Worm (Caenorhabditis elegans): ENCODE data around the gene Y22D7AL.9.

Y22D7AL.9 gene

DNA sequence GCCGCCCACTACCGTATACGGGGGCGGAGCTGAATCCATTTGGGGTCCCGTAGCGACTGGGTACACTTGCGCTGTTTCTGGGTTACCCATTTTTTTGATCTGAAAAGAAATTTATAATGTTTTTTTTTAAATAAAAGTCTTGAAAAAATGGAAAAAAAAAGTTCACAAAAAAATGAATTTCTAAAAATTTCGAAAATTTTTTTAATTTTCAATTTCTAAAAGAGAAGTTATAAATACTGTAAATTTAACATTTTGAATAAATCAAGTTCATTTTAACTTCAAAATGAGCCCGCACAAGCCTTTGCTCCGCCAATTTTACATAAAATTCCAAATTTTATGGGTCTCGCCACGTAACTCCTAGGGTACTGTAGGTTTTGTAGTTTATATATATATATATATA is 45.9 kb upstream of the Y22D7AL.9 start, which contains the start of gene Y22D7AL.15:
Gene Y22D7AL.15 (minus strand): TSS at position 101 of the 400 bp plus-strand sequence.
- TF ChIP-seq set-16 (GFP tag; IDR thresholded peaks at IDR 0.05) (peak; percentile 17; the same call in 1 of the 2 replicates), php-3 (GFP tag; IDR thresholded peaks at IDR 0.05) (no peak)

DNA sequence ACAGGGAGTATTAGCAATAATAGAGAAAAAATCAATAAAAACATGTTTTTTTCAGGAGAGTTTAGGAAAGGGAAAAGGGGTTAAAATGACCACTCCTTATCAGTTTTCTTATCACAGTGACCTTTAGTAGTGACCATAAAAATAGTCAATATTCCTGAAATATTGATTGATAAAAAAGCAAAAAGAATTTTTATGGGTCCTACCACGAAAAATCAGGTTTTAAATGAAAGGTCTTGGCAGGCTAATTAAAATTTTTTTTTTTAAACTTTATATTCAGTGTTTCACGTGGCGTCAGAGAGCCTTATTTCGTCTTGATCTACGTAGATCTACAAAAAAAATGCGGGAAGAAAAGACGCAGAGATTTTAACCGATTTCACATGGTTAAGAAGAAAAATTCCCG is 43.5 kb upstream of the Y22D7AL.9 start, which contains the start of gene cht-4:
Gene cht-4 (minus strand): TSS at position 101 of the 400 bp plus-strand sequence.
- TF ChIP-seq sdz-12 (GFP tag; optimal IDR thresholded peaks at IDR 0.05) = no peak
- no peak for TF ChIP-seq fkh-10 (GFP tag; optimal IDR thresholded peaks at IDR 0.05)
- TF ChIP-seq nhr-77 (tag; optimal IDR thresholded peaks at IDR 0.05) = no peak
- no peak for TF ChIP-seq lin-29 (GFP tag; IDR thresholded peaks at IDR 0.05)
- TF ChIP-seq F44E2.7 (GFP tag; IDR thresholded peaks at IDR 0.05) = no peak
- TF ChIP-seq hlh-30 (tag; optimal IDR thresholded peaks at IDR 0.05; ENCODE audit: insufficient read depth) = no peak
- TF ChIP-seq daf-16 (GFP tag; optimal IDR thresholded peaks at IDR 0.05) = no peak
- TF ChIP-seq daf-16 (tag; optimal IDR thresholded peaks at IDR 0.05) = peak; percentile 46

DNA sequence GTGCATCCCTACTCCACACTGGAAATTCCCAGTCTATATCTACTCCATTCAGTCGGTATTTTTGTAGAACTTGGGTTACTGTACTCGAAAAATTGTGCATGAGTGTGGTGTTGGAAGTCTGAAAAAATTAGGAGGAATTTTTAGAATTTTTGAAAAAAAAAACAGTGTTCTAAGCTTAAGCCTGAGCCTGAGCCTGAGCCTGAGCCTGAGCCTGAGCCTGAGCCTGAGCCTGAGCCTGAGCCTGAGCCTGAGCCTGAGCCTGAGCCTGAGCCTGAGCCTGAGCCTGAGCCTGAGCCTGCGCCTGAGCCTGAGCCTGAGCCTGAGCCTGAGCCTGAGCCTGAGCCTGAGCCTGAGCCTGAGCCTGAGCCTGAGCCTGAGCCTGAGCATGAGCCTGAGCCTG is 42.5 kb upstream of the Y22D7AL.9 start:
- peak; percentile 43; the same call in 1 of the 2 replicates for TF ChIP-seq set-16 (GFP tag; IDR thresholded peaks at IDR 0.05)

DNA sequence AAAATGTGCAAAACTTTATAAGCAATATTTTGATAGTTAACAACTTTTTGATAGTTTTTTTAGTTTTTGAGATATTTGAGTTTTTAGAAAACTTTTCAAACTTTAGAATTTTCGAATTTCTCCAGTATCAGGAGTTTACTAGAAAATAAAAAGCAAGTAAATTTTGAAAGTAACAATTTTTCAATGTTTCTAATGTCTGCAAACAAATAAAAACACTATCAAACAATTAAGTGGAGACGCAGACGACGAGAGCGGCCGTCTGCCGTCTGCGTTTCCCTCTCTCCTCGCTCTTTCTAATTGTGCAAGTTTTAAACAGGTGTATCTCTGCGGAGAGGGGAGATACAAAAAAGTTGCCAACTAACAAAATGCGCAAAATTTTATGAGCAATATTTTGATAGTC is 39.1 kb upstream of the Y22D7AL.9 start:
- TF ChIP-seq dve-1 (tag; optimal IDR thresholded peaks at IDR 0.05; ENCODE audit: insufficient read depth) (no peak), aha-1 (tag) (peak; percentile 79)

DNA sequence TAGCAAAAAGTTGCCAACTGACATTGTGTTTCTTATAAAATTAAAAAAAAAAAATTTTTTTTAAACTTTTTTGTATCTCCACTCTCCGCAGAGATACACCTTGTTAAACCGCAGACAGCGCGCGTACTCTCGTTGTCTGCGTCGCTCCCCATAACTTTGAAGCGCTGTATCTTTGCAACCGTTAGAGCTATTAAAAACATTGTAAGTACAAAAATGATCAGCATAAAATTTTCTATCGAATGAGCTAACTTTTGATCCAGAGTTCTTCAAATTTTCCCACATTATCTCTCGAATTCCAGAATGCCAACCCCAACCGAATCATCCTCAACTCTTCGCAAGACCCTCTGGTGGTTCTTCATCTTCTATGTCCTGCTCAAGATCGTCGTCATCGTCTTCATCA is 38.3 kb upstream of the Y22D7AL.9 start, which contains the start of gene Y22D7AL.1:
Gene Y22D7AL.1 (plus strand): TSS at position 301 of the 400 bp plus-strand sequence.
- TF ChIP-seq mes-2 (tag; optimal IDR thresholded peaks at IDR 0.05; ENCODE audit: poor library complexity, severe bottlenecking) (no peak), nhr-6 (tag; optimal IDR thresholded peaks at IDR 0.05) (no peak), ceh-82 (tag; optimal IDR thresholded peaks at IDR 0.05) (no peak)

DNA sequence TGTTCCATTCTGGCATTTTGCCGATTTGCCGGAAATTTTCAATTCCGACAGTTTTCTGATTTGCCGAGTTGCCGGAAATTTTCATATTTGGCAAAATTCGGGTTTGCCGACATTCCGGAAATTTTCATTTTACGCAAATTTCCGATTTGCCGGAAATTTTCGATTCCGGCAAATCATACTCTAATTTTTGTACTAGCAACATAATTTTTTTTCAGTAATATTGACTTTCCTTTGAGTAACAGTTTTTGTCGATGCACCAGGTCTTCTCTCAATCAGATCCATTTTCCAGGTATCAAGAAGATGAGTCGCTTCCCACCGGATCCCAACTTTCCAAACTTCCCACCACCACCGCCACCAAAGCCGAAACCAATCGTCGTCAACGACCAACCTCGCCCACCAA is 27.3 kb upstream of the Y22D7AL.9 start, which contains the start of gene Y22D7AL.3:
Gene Y22D7AL.3 (plus strand): TSS at position 301 of the 400 bp plus-strand sequence.
- no peak for TF ChIP-seq ztf-7 (tag; optimal IDR thresholded peaks at IDR 0.05)
- peak; percentile 28 for TF ChIP-seq aha-1 (tag)

DNA sequence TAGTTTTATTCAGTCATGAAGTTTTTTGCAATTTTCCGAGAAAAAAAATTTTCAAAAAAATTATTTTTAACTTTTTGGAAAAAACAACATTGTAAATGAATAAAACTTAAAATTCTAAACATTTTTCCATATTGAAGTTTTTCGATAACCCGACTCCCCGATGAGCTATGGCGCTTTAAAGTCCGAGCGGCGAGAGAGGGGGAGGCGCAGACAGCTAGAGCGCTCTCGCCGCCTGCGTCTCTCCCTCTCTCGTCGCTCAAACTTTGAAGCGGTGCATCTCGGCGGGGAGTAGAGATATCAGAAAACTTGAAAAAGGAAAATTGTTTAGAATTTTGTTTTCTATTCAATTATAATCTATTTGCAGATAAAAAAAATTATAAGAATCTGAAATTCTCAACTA is 24.5 kb upstream of the Y22D7AL.9 start:
- no peak for TF ChIP-seq madf-9 (GFP tag; conservative IDR thresholded peaks at IDR 0.05)
- TF ChIP-seq daf-19 (GFP tag; conservative IDR thresholded peaks at IDR 0.05) = no peak
- TF ChIP-seq set-16 (GFP tag; IDR thresholded peaks at IDR 0.05) = peak; percentile 82
- TF ChIP-seq lim-7 (GFP tag; IDR thresholded peaks at IDR 0.05) = no peak
- TF ChIP-seq fos-1 (tag; optimal IDR thresholded peaks at IDR 0.05) = no peak
- TF ChIP-seq nhr-10 (tag; optimal IDR thresholded peaks at IDR 0.05) = no peak
- no peak for TF ChIP-seq daf-8 (GFP tag; IDR thresholded peaks at IDR 0.05)

DNA sequence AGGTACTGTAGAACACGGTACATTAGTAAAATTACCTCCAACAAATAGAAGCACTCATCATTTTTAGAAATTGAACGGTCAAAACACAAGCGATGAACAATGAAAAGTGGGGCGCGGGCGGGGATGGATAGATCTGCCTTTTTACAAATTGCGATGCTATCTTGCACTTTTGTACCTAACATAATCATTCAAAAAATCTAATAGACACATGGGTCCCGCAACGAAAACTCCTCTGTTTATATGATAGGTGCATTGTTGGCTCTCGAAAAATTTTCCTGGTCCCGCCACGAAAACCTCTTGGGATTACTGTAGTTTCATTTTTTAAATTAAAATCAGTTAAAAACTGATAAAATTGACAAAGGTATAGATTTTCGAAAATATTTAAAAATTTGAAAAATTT is 20.4 kb upstream of the Y22D7AL.9 start, which contains the start of gene Y22D7AL.11:
Gene Y22D7AL.11 (minus strand): TSS at position 101 of the 400 bp plus-strand sequence.
- no peak for TF ChIP-seq nhr-41 (GFP tag; IDR thresholded peaks at IDR 0.05)
- no peak for TF ChIP-seq Y48G9A.11 (GFP tag; IDR thresholded peaks at IDR 0.05)
- TF ChIP-seq nhr-10 (tag; optimal IDR thresholded peaks at IDR 0.05) = no peak
- no peak for TF ChIP-seq lin-13 (GFP tag; optimal IDR thresholded peaks at IDR 0.05)
- no peak for TF ChIP-seq nhr-102 (tag; optimal IDR thresholded peaks at IDR 0.05)
- no peak for TF ChIP-seq rbr-2 (tag; optimal IDR thresholded peaks at IDR 0.05)
- no peak for TF ChIP-seq lim-7 (GFP tag; IDR thresholded peaks at IDR 0.05)
- TF ChIP-seq lin-15B (tag; optimal IDR thresholded peaks at IDR 0.05) = no peak
- no peak for TF ChIP-seq sdz-12 (GFP tag; optimal IDR thresholded peaks at IDR 0.05)
- TF ChIP-seq duxl-1 (tag; optimal IDR thresholded peaks at IDR 0.05; ENCODE audit: poor library complexity) = no peak
- TF ChIP-seq dmd-8 (GFP tag; IDR thresholded peaks at IDR 0.05) = no peak
- TF ChIP-seq mxl-3 (GFP tag; optimal IDR thresholded peaks at IDR 0.05) = no peak
